Worm (Caenorhabditis elegans): ENCODE data around the gene F13D2.1.

The F13D2.1 gene

ce11 chrX:11126259-11126658, 63.2 kb downstream of the F13D2.1 start:
- TF ChIP-seq F13C5.2 (tag; optimal IDR thresholded peaks at IDR 0.05): no peak
- no peak for TF ChIP-seq ama-1 (optimal IDR thresholded peaks at IDR 0.05)
- no peak for TF ChIP-seq ceh-36 (tag; optimal IDR thresholded peaks at IDR 0.05)
- no peak for TF ChIP-seq pes-1 (GFP tag; IDR thresholded peaks at IDR 0.05)
- TF ChIP-seq sea-1 (GFP tag; conservative IDR thresholded peaks at IDR 0.05): no peak
- no peak for TF ChIP-seq hmbx-1 (tag; optimal IDR thresholded peaks at IDR 0.05)
- TF ChIP-seq aly-1 (tag; optimal IDR thresholded peaks at IDR 0.05): no peak
- no peak for TF ChIP-seq ceh-13 (GFP tag; optimal IDR thresholded peaks at IDR 0.05)
- no peak for TF ChIP-seq tbx-37 (GFP tag; conservative IDR thresholded peaks at IDR 0.05)
- TF ChIP-seq tra-4 (tag; optimal IDR thresholded peaks at IDR 0.05): no peak
- no peak for TF ChIP-seq scrt-1 (GFP tag; IDR thresholded peaks at IDR 0.05)
- TF ChIP-seq flt-1 (GFP tag; IDR thresholded peaks at IDR 0.05): no peak

- no peak for TF ChIP-seq scrt-1 (GFP tag; IDR thresholded peaks at IDR 0.05)
- no peak for TF ChIP-seq B0310.2 (tag; optimal IDR thresholded peaks at IDR 0.05)
These were observed 63.9 kb downstream of the F13D2.1 start, which contains the start of gene alr-1 for ce11 chrX:11125520-11125919. TSS of gene alr-1 (minus strand) at chrX:11125620.

- no peak for TF ChIP-seq ceh-13 (GFP tag; optimal IDR thresholded peaks at IDR 0.05)
- TF ChIP-seq tbx-11 (GFP tag; IDR thresholded peaks at IDR 0.05): no peak
- TF ChIP-seq hmbx-1 (tag; optimal IDR thresholded peaks at IDR 0.05): no peak
- no peak for TF ChIP-seq F13C5.2 (tag; optimal IDR thresholded peaks at IDR 0.05)
- TF ChIP-seq scrt-1 (GFP tag; IDR thresholded peaks at IDR 0.05): no peak
These were observed 65.4 kb downstream of the F13D2.1 start for ce11 chrX:11123998-11124397.

- TF ChIP-seq scrt-1 (GFP tag; IDR thresholded peaks at IDR 0.05): no peak
- no peak for TF ChIP-seq pes-1 (GFP tag; IDR thresholded peaks at IDR 0.05)
- no peak for TF ChIP-seq ceh-36 (tag; optimal IDR thresholded peaks at IDR 0.05)
- no peak for TF ChIP-seq tra-4 (tag; optimal IDR thresholded peaks at IDR 0.05)
- no peak for TF ChIP-seq F13C5.2 (tag; optimal IDR thresholded peaks at IDR 0.05)
- TF ChIP-seq aly-1 (tag; optimal IDR thresholded peaks at IDR 0.05): no peak
- TF ChIP-seq hmg-4 (GFP tag; optimal IDR thresholded peaks at IDR 0.05): no peak
- no peak for TF ChIP-seq hnd-1 (tag; optimal IDR thresholded peaks at IDR 0.05)
- TF ChIP-seq ama-1 (optimal IDR thresholded peaks at IDR 0.05): no peak
- TF ChIP-seq tbx-37 (GFP tag; conservative IDR thresholded peaks at IDR 0.05): no peak
- no peak for TF ChIP-seq ets-7 (tag; optimal IDR thresholded peaks at IDR 0.05)
- no peak for TF ChIP-seq sea-1 (GFP tag; conservative IDR thresholded peaks at IDR 0.05)
- TF ChIP-seq flt-1 (GFP tag; IDR thresholded peaks at IDR 0.05): no peak
- TF ChIP-seq tbx-11 (GFP tag; IDR thresholded peaks at IDR 0.05): no peak
- TF ChIP-seq hmbx-1 (tag; optimal IDR thresholded peaks at IDR 0.05): no peak
- no peak for TF ChIP-seq ceh-13 (GFP tag; optimal IDR thresholded peaks at IDR 0.05)
- TF ChIP-seq B0310.2 (tag; optimal IDR thresholded peaks at IDR 0.05): no peak
These were observed 67.0 kb downstream of the F13D2.1 start for ce11 chrX:11122412-11122811.

- TF ChIP-seq scrt-1 (GFP tag; IDR thresholded peaks at IDR 0.05): no peak
- TF ChIP-seq ceh-36 (tag; optimal IDR thresholded peaks at IDR 0.05): no peak
- TF ChIP-seq flt-1 (GFP tag; IDR thresholded peaks at IDR 0.05): no peak
- no peak for TF ChIP-seq hmg-4 (GFP tag; optimal IDR thresholded peaks at IDR 0.05)
- no peak for TF ChIP-seq pes-1 (GFP tag; IDR thresholded peaks at IDR 0.05)
- no peak for TF ChIP-seq tbx-37 (GFP tag; conservative IDR thresholded peaks at IDR 0.05)
- TF ChIP-seq ceh-13 (GFP tag; optimal IDR thresholded peaks at IDR 0.05): no peak
- no peak for TF ChIP-seq aly-1 (tag; optimal IDR thresholded peaks at IDR 0.05)
- no peak for TF ChIP-seq ama-1 (optimal IDR thresholded peaks at IDR 0.05)
- no peak for TF ChIP-seq sea-1 (GFP tag; conservative IDR thresholded peaks at IDR 0.05)
- no peak for TF ChIP-seq F13C5.2 (tag; optimal IDR thresholded peaks at IDR 0.05)
- TF ChIP-seq tra-4 (tag; optimal IDR thresholded peaks at IDR 0.05): no peak
- TF ChIP-seq hnd-1 (tag; optimal IDR thresholded peaks at IDR 0.05): no peak
- TF ChIP-seq B0310.2 (tag; optimal IDR thresholded peaks at IDR 0.05): no peak
- no peak for TF ChIP-seq ets-7 (tag; optimal IDR thresholded peaks at IDR 0.05)
- no peak for TF ChIP-seq tbx-11 (GFP tag; IDR thresholded peaks at IDR 0.05)
These were observed 68.6 kb downstream of the F13D2.1 start, which contains the start of gene R08B4.3 for ce11 chrX:11120808-11121207. TSS of gene R08B4.3 (minus strand) at chrX:11121005.

ce11 chrX:11116723-11117122, 72.7 kb downstream of the F13D2.1 start, which contains the start of gene nlp-66:
TSS of gene nlp-66 (minus strand) at chrX:11116823.
- TF ChIP-seq hmbx-1 (tag; optimal IDR thresholded peaks at IDR 0.05): no peak

- TF ChIP-seq aly-1 (tag; optimal IDR thresholded peaks at IDR 0.05): no peak
- TF ChIP-seq ets-7 (tag; optimal IDR thresholded peaks at IDR 0.05): no peak
- no peak for TF ChIP-seq tbx-11 (GFP tag; IDR thresholded peaks at IDR 0.05)
- TF ChIP-seq scrt-1 (GFP tag; IDR thresholded peaks at IDR 0.05): no peak
- no peak for TF ChIP-seq tra-4 (tag; optimal IDR thresholded peaks at IDR 0.05)
- TF ChIP-seq B0310.2 (tag; optimal IDR thresholded peaks at IDR 0.05): no peak
- TF ChIP-seq hmg-4 (GFP tag; optimal IDR thresholded peaks at IDR 0.05): no peak
- no peak for TF ChIP-seq F13C5.2 (tag; optimal IDR thresholded peaks at IDR 0.05)
- TF ChIP-seq ceh-13 (GFP tag; optimal IDR thresholded peaks at IDR 0.05): no peak
- no peak for TF ChIP-seq ama-1 (optimal IDR thresholded peaks at IDR 0.05)
- no peak for TF ChIP-seq tbx-37 (GFP tag; conservative IDR thresholded peaks at IDR 0.05)
- no peak for TF ChIP-seq sea-1 (GFP tag; conservative IDR thresholded peaks at IDR 0.05)
- no peak for TF ChIP-seq ceh-36 (tag; optimal IDR thresholded peaks at IDR 0.05)
- no peak for TF ChIP-seq hnd-1 (tag; optimal IDR thresholded peaks at IDR 0.05)
- no peak for TF ChIP-seq hmbx-1 (tag; optimal IDR thresholded peaks at IDR 0.05)
- TF ChIP-seq flt-1 (GFP tag; IDR thresholded peaks at IDR 0.05): no peak
These were observed 75.0 kb downstream of the F13D2.1 start for ce11 chrX:11114420-11114819.
